Worm (Caenorhabditis elegans) whole organism, L4/young adult: ENCODE data around the gene ctl-3.

Experiments used
- W03F9.2 ChIP-seq: fragments of 150-350 bp; optimal IDR thresholded peaks from 2 replicates; lab custom pipeline; 2014; ENCODE audit warnings: missing biosample characterization, missing genetic modification characterization
- dao-5 ChIP-seq: sonication (generic microtip); optimal IDR thresholded peaks from 2 replicates; lab custom pipeline; 2016; ENCODE audit warnings: missing genotype, missing genetic modification characterization, moderate library complexity, missing compliant biosample characterization
- him-1 ChIP-seq: sonication (generic microtip); optimal IDR thresholded peaks from 2 replicates; lab custom pipeline; 2016; ENCODE audit warnings: missing genotype, missing genetic modification reagents, missing genetic modification characterization, missing compliant biosample characterization

- TF ChIP-seq W03F9.2, result no peak
- TF ChIP-seq him-1 (tag; lab: Kevin White, UChicago), result no peak
- no peak for TF ChIP-seq dao-5 (tag; lab: Kevin White, UChicago)
These were observed 48.4 kb upstream of the ctl-3 start for ce11 chrII:14359007-14359406.
